Worm (Caenorhabditis elegans): ENCODE data around the gene F43C11.3.

Gene F43C11.3

DNA sequence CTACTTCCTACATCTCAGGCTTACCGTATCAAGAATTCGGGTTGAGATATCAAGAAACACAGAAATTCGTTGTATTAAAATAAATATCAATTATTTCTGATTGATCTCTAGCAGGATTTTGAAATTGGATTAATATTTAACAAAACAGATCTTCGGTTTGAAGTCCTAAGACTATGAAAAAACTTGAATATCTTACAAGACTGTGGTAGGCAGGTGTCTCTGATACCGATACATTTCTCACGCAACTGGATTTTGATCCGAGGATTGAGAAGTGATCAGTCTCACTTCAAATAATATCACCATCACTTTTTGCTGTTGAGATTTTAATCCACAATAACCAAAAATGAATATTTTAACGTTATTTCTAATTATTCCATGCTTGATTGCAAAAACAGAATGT lies 6.4 kb upstream of the F43C11.3 start, which contains the start of gene F43C11.4:
Gene F43C11.4 (plus strand): TSS at position 301 of the 400 bp plus-strand sequence.
- TF ChIP-seq lin-15B (tag; optimal IDR thresholded peaks at IDR 0.05) (no peak), nhr-76 (tag; optimal IDR thresholded peaks at IDR 0.05) (no peak), cey-2 (tag; optimal IDR thresholded peaks at IDR 0.05; ENCODE audit: borderline replicate concordance, insufficient read depth) (no peak), zip-2 (tag; optimal IDR thresholded peaks at IDR 0.05) (no peak), daf-16 (GFP tag; optimal IDR thresholded peaks at IDR 0.05) (no peak), daf-16 (tag; optimal IDR thresholded peaks at IDR 0.05) (no peak), snpc-4 (tag; optimal IDR thresholded peaks at IDR 0.05) (no peak), lim-7 (GFP tag; IDR thresholded peaks at IDR 0.05) (no peak), dmd-9 (GFP tag; IDR thresholded peaks at IDR 0.05) (no peak), ceh-44 (GFP tag; IDR thresholded peaks at IDR 0.05) (no peak), hif-1 (tag; optimal IDR thresholded peaks at IDR 0.05) (no peak), duxl-1 (tag; optimal IDR thresholded peaks at IDR 0.05; ENCODE audit: poor library complexity) (no peak), nhr-6 (tag; optimal IDR thresholded peaks at IDR 0.05) (no peak), lin-1 (GFP tag; IDR thresholded peaks at IDR 0.05) (no peak), sdz-12 (GFP tag; optimal IDR thresholded peaks at IDR 0.05) (no peak), nhr-25 (tag; optimal IDR thresholded peaks at IDR 0.05; ENCODE audit: borderline replicate concordance, insufficient read depth) (no peak), jun-1 (tag; optimal IDR thresholded peaks at IDR 0.05) (no peak), pha-4 (GFP tag; IDR thresholded peaks at IDR 0.05) (no peak), pha-4 (tag; optimal IDR thresholded peaks at IDR 0.05) (no peak), ztf-7 (tag; optimal IDR thresholded peaks at IDR 0.05) (no peak), Y105C5A.15 (GFP tag; IDR thresholded peaks at IDR 0.05) (no peak), nhr-77 (tag; optimal IDR thresholded peaks at IDR 0.05) (no peak)

DNA sequence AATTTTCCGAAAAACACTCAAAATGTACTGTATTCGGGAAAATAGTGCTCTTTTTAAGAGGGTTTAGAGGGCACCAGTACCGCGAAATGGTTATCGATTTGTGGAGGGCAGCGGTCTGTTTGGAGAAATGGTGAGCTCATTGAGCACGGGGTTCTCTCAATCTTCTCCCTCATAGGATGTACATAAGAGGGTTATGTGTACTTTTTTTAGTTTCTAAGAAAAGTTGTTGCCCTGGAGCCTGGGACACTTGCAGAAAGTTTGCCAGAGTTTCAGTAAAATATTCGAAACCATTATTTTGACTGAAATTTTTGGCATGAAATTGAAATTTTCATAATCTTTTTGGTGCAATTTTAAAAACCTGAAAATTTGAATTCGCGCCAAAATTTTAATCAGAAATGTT lies 566 bp upstream of the F43C11.3 start, which contains the start of gene F43C11.10:
Gene F43C11.10 (minus strand): TSS at position 101 of the 400 bp plus-strand sequence.
- TF ChIP-seq hlh-11 (tag; optimal IDR thresholded peaks at IDR 0.05): no peak
- no peak for TF ChIP-seq nhr-111 (GFP tag; optimal IDR thresholded peaks at IDR 0.05)
- TF ChIP-seq lin-1 (GFP tag; IDR thresholded peaks at IDR 0.05): no peak
- TF ChIP-seq snpc-4 (tag; optimal IDR thresholded peaks at IDR 0.05): no peak
- TF ChIP-seq ceh-20 (GFP tag; IDR thresholded peaks at IDR 0.05): no peak
- no peak for TF ChIP-seq D1046.2 (GFP tag; IDR thresholded peaks at IDR 0.05)
- TF ChIP-seq spr-3 (GFP tag; optimal IDR thresholded peaks at IDR 0.05): no peak
- no peak for TF ChIP-seq madf-9 (GFP tag; conservative IDR thresholded peaks at IDR 0.05)

DNA sequence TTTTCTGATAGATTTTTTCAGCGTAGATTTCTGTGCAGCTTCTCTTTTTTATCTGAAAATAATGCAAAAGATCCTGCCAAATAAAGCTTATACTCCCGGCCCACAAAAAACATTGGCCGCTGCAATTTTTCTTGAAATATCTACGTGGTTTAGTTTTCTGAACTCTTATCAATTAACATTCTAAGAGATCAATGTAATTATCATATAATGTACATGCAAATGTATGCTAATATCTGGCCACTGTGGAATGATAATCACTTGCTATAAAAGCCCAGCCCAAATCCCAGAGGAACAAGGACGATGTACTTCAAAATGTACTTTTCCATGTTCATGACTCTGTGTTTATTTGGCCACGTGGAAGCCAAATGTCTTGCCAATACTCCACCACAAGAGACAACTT lies 1.4 kb downstream of the F43C11.3 start, which contains the start of gene F43C11.2:
Gene F43C11.2 (plus strand): TSS at position 301 of the 400 bp plus-strand sequence.
- TF ChIP-seq daf-12 (tag; optimal IDR thresholded peaks at IDR 0.05) (no peak), lin-38 (GFP tag; IDR thresholded peaks at IDR 0.05) (no peak), snpc-1.2 (GFP tag; IDR thresholded peaks at IDR 0.05) (no peak), nhr-237 (tag; optimal IDR thresholded peaks at IDR 0.05) (no peak)

DNA sequence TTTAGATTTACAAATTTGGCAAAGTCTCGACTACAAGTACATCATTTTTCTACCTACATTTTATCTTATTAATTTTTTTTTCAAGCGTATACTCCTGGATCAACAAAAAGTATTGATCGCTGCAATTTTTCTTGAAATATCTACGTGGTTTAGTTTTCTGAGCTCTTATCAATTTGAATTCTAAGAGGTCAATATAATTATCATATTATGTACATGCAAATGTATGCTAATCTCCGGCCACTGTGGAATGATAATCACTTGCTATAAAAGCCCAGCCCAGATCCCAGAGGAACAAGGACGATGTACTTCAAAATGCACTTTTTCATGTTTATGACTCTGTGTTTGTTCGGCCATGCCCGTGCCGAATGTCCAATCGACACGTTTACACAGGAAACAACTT lies 3.7 kb downstream of the F43C11.3 start, which contains the start of gene F43C11.1:
Gene F43C11.1 (plus strand): TSS at position 301 of the 400 bp plus-strand sequence.
- TF ChIP-seq F37D6.2 (tag; optimal IDR thresholded peaks at IDR 0.05): no peak
- TF ChIP-seq hmg-1.1 (GFP tag; IDR thresholded peaks at IDR 0.05): no peak
- TF ChIP-seq ctbp-1 (GFP tag; IDR thresholded peaks at IDR 0.05): no peak
- no peak for TF ChIP-seq mdl-1 (tag; optimal IDR thresholded peaks at IDR 0.05)
- no peak for TF ChIP-seq nhr-111 (GFP tag; optimal IDR thresholded peaks at IDR 0.05)

All from whole organism, L4 larva.